Worm (Caenorhabditis elegans): ENCODE measurements around the gene R13A5.7.

ce11 chrIII:7535347-7535746, 34.6 kb downstream of the R13A5.7 start:
- TF ChIP-seq klf-2 (GFP tag; conservative IDR thresholded peaks at IDR 0.05) (no peak), flt-1 (GFP tag; IDR thresholded peaks at IDR 0.05) (no peak)
